Worm (Caenorhabditis elegans) whole organism, late embryonic: ENCODE data around the gene R08C7.4.

ENCODE experiments used
- ama-1 ChIP-seq: fragments of 150-350 bp; optimal IDR thresholded peaks from 2 replicates; lab custom pipeline; 2014
- ceh-24 ChIP-seq: sonication (generic microtip); optimal IDR thresholded peaks from 2 replicates; lab custom pipeline; 2016; ENCODE audit warnings: mild to moderate bottlenecking, missing genetic modification characterization, missing compliant biosample characterization
- ceh-31 ChIP-seq: sonication (generic microtip); optimal IDR thresholded peaks from 2 replicates; lab custom pipeline; 2016; ENCODE audit warnings: missing genetic modification characterization, missing compliant biosample characterization
- ceh-45 ChIP-seq: fragments of 200-800 bp; sonication (Bioruptor generic); IDR thresholded peaks from 2 replicates; pipeline ENCODE4 v1.3.6; 2022; ENCODE audit warnings: missing genetic modification reagents, missing genetic modification characterization, missing compliant biosample characterization
- elt-2 ChIP-seq: sonication (generic microtip); optimal IDR thresholded peaks from 2 replicates; lab custom pipeline; 2016; ENCODE audit warnings: missing genetic modification reagents, missing genetic modification characterization, missing compliant biosample characterization
- eyg-1 ChIP-seq: sonication (generic microtip); optimal IDR thresholded peaks from 2 replicates; lab custom pipeline; 2016; ENCODE audit warnings: missing genotype, missing genetic modification characterization, missing compliant biosample characterization
- fkh-10 ChIP-seq: fragments of 150-350 bp; optimal IDR thresholded peaks from 2 replicates; lab custom pipeline; 2014; ENCODE audit warnings: missing biosample characterization, missing genetic modification reagents, missing genetic modification characterization
- nhr-11 ChIP-seq: fragments of 150-350 bp; optimal IDR thresholded peaks from 2 replicates; lab custom pipeline; 2014; ENCODE audit warnings: missing biosample characterization, missing genetic modification characterization
- pqm-1 ChIP-seq: sonication (generic microtip); optimal IDR thresholded peaks from 2 replicates; lab custom pipeline; 2016; ENCODE audit warnings: missing genetic modification characterization, missing compliant biosample characterization
- pros-1 ChIP-seq: fragments of 150-350 bp; optimal IDR thresholded peaks from 2 replicates; lab custom pipeline; 2014; ENCODE audit warnings: missing biosample characterization, missing genetic modification reagents, missing genetic modification characterization
- rnt-1 ChIP-seq: sonication (generic microtip); optimal IDR thresholded peaks from 2 replicates; lab custom pipeline; 2016; ENCODE audit warnings: missing genetic modification characterization, missing compliant biosample characterization
- unc-55 ChIP-seq: sonication (generic microtip); optimal IDR thresholded peaks from 2 replicates; lab custom pipeline; 2017; ENCODE audit warnings: missing biosample characterization, missing genetic modification reagents, missing genetic modification characterization

ce11 chrIV:4411311-4411947 lies 23.4 kb upstream of the R08C7.4 start:
- TF ChIP-seq rnt-1 (no peak), ceh-31 (no peak), nhr-11 (tag; lab: Kevin White, UChicago) (no peak), ama-1 (lab: Kevin White, UChicago) (no peak), ceh-24 (no peak), eyg-1 (tag; lab: Kevin White, UChicago) (no peak), ceh-45 (no peak), pqm-1 (no peak), unc-55 (GFP tag; lab: Kevin White, UChicago) (no peak), pros-1 (tag; lab: Kevin White, UChicago) (no peak), fkh-10 (no peak), elt-2 (tag; lab: Kevin White, UChicago) (no peak)
